Worm (Caenorhabditis elegans): ENCODE results near the gene ssup-72.

Gene ssup-72

ce11 chrII:6783377-6783829 is 7.0 kb downstream of the ssup-72 start, which contains the start of gene gldi-2:
Gene gldi-2 (plus strand): TSS chrII:6783427.
- TF ChIP-seq ets-4 (tag; optimal IDR thresholded peaks at IDR 0.05) (no peak), unc-42 (tag; optimal IDR thresholded peaks at IDR 0.05) (no peak), pros-1 (tag; optimal IDR thresholded peaks at IDR 0.05) (no peak), elt-4 (tag; optimal IDR thresholded peaks at IDR 0.05) (no peak), nfya-1 (tag; optimal IDR thresholded peaks at IDR 0.05) (no peak), ceh-34 (tag; optimal IDR thresholded peaks at IDR 0.05) (no peak), unc-86 (tag; optimal IDR thresholded peaks at IDR 0.05) (no peak), sdc-2 (tag; optimal IDR thresholded peaks at IDR 0.05) (no peak), nhr-232 (tag; optimal IDR thresholded peaks at IDR 0.05) (no peak), C08G9.2 (tag; optimal IDR thresholded peaks at IDR 0.05) (no peak), che-1 (tag; optimal IDR thresholded peaks at IDR 0.05) (no peak), ref-2 (tag; optimal IDR thresholded peaks at IDR 0.05) (no peak), dmd-4 (tag; optimal IDR thresholded peaks at IDR 0.05; ENCODE audit: borderline replicate concordance) (no peak), pha-4 (tag; optimal IDR thresholded peaks at IDR 0.05) (no peak), ceh-45 (GFP tag; IDR thresholded peaks at IDR 0.05) (no peak), madf-2 (tag; optimal IDR thresholded peaks at IDR 0.05) (no peak), syd-9 (tag; optimal IDR thresholded peaks at IDR 0.05) (no peak), ttx-3 (tag; optimal IDR thresholded peaks at IDR 0.05) (no peak)

- TF ChIP-seq unc-55 (GFP tag; optimal IDR thresholded peaks at IDR 0.05) (peak; percentile 36), zip-5 (tag; optimal IDR thresholded peaks at IDR 0.05) (no peak)
Measured at ce11 chrII:6788672-6789298, 12.4 kb downstream of the ssup-72 start, which contains the start of gene T13C2.3. Gene T13C2.3 (plus strand): TSS chrII:6789248.

ce11 chrII:6791891-6792290 is 15.5 kb downstream of the ssup-72 start, which contains the start of gene T13C2.2:
Gene T13C2.2 (plus strand): TSS chrII:6792191.
- no peak for TF ChIP-seq nhr-232 (tag; optimal IDR thresholded peaks at IDR 0.05)
- no peak for TF ChIP-seq tbx-7 (tag; optimal IDR thresholded peaks at IDR 0.05)
- TF ChIP-seq pax-1 (tag; optimal IDR thresholded peaks at IDR 0.05): no peak
- no peak for TF ChIP-seq ceh-22 (tag; optimal IDR thresholded peaks at IDR 0.05)
- TF ChIP-seq nfya-1 (tag; optimal IDR thresholded peaks at IDR 0.05): no peak
- TF ChIP-seq pros-1 (tag; optimal IDR thresholded peaks at IDR 0.05): no peak
- no peak for TF ChIP-seq unc-3 (GFP tag; conservative IDR thresholded peaks at IDR 0.05)
- no peak for TF ChIP-seq unc-3 (tag; optimal IDR thresholded peaks at IDR 0.05)

ce11 chrII:6800104-6800711 is 23.8 kb downstream of the ssup-72 start, which contains the start of gene F31E8.4:
Gene F31E8.4 (minus strand): TSS chrII:6800154.
- no peak for TF ChIP-seq unc-3 (GFP tag; conservative IDR thresholded peaks at IDR 0.05)
- no peak for TF ChIP-seq unc-3 (tag; optimal IDR thresholded peaks at IDR 0.05)
- TF ChIP-seq ref-2 (tag; optimal IDR thresholded peaks at IDR 0.05): peak; percentile 13
- TF ChIP-seq npax-4 (tag; optimal IDR thresholded peaks at IDR 0.05): no peak
- no peak for TF ChIP-seq Y22D7AL.16 (tag; optimal IDR thresholded peaks at IDR 0.05)
- peak; percentile 52 for TF ChIP-seq elt-2 (tag; optimal IDR thresholded peaks at IDR 0.05)
- TF ChIP-seq eyg-1 (tag; optimal IDR thresholded peaks at IDR 0.05): no peak
- no peak for TF ChIP-seq lin-11 (tag; optimal IDR thresholded peaks at IDR 0.05)

ce11 chrII:6801262-6801661 is 24.9 kb downstream of the ssup-72 start:
- TF ChIP-seq madf-2 (tag; optimal IDR thresholded peaks at IDR 0.05) (no peak), tbx-2 (tag; optimal IDR thresholded peaks at IDR 0.05) (no peak)

- TF ChIP-seq ref-2 (tag; optimal IDR thresholded peaks at IDR 0.05) (no peak), K09A11.1 (tag; optimal IDR thresholded peaks at IDR 0.05; ENCODE audit: insufficient read depth) (no peak), sox-4 (tag; optimal IDR thresholded peaks at IDR 0.05) (no peak), ama-1 (optimal IDR thresholded peaks at IDR 0.05) (no peak), unc-55 (GFP tag; optimal IDR thresholded peaks at IDR 0.05) (no peak), ceh-48 (tag; optimal IDR thresholded peaks at IDR 0.05) (no peak), unc-42 (tag; optimal IDR thresholded peaks at IDR 0.05) (no peak), ceh-31 (tag; optimal IDR thresholded peaks at IDR 0.05) (no peak), hlh-6 (tag; optimal IDR thresholded peaks at IDR 0.05) (no peak), elt-2 (tag; optimal IDR thresholded peaks at IDR 0.05) (no peak), fkh-6 (tag; optimal IDR thresholded peaks at IDR 0.05) (no peak), tbx-7 (tag; optimal IDR thresholded peaks at IDR 0.05) (no peak), elt-4 (tag; optimal IDR thresholded peaks at IDR 0.05) (no peak), ceh-22 (tag; optimal IDR thresholded peaks at IDR 0.05) (no peak), ceh-18 (tag; optimal IDR thresholded peaks at IDR 0.05) (no peak), che-1 (tag; optimal IDR thresholded peaks at IDR 0.05) (no peak), ceh-14 (tag; optimal IDR thresholded peaks at IDR 0.05) (no peak), nhr-11 (tag; optimal IDR thresholded peaks at IDR 0.05) (no peak)
Measured at ce11 chrII:6803024-6803423, 26.6 kb downstream of the ssup-72 start, which contains the start of gene tab-1. Gene tab-1 (plus strand): TSS chrII:6803324.
